Fruit fly (Drosophila melanogaster): Measurements from ENCODE around the gene onecut.

Gene onecut

dm6 chr4:570404-571302 lies 36.8 kb downstream of the onecut start (continued):
- TF ChIP-seq CG30020 (tag; optimal IDR thresholded peaks at IDR 0.05) (peak; percentile 98), gfzf (GFP tag; optimal IDR thresholded peaks at IDR 0.05) (peak; percentile 26), Usf (GFP tag; optimal IDR thresholded peaks at IDR 0.05) (peak; percentile 6), row (GFP tag; IDR thresholded peaks at IDR 0.05) (peak; percentile 80; the same call in 2 of the 3 replicates), CG5953 (GFP tag; IDR thresholded peaks at IDR 0.05) (no peak), Pdp1 (GFP tag; optimal IDR thresholded peaks at IDR 0.05) (peak in 1 of 2 experiments; percentile 95), CG12659 (GFP tag; optimal IDR thresholded peaks at IDR 0.05) (peak; percentile 13), CG8290 (GFP tag; optimal IDR thresholded peaks at IDR 0.05) (no peak), CG8290 (tag; optimal IDR thresholded peaks at IDR 0.05) (peak in 1 of 2 experiments; percentile 26), CG2116 (GFP tag; optimal IDR thresholded peaks at IDR 0.05) (peak; percentile 22), Elba2 (GFP tag; optimal IDR thresholded peaks at IDR 0.05) (peak; percentile 76), CG11093 (GFP tag; IDR thresholded peaks at IDR 0.05) (no peak), dmrt11E (tag; optimal IDR thresholded peaks at IDR 0.05) (peak; percentile 47), dati (GFP tag; IDR thresholded peaks at IDR 0.05) (no peak), Sry-δ (GFP tag; optimal IDR thresholded peaks at IDR 0.05) (peak; percentile 46), CG3995 (GFP tag; optimal IDR thresholded peaks at IDR 0.05) (peak; percentile 15), CG15479 (GFP tag; optimal IDR thresholded peaks at IDR 0.05) (no peak), CG1024 (GFP tag; IDR thresholded peaks at IDR 0.05) (peak; percentile 98), Fer1 (GFP tag; optimal IDR thresholded peaks at IDR 0.05) (no peak), eve (GFP tag; optimal IDR thresholded peaks at IDR 0.05) (no peak)

- no peak for TF ChIP-seq Ada2b (GFP tag; IDR thresholded peaks at IDR 0.05)
- TF ChIP-seq sens (GFP tag): peak; percentile 9
- TF ChIP-seq CG4730 (GFP tag; IDR thresholded peaks at IDR 0.05): no peak
Observed at dm6 chr4:567285-567684, 40.2 kb downstream of the onecut start.

dm6 chr4:558456-558855 lies 49.0 kb downstream of the onecut start:
- TF ChIP-seq CG18262 (tag; optimal IDR thresholded peaks at IDR 0.05): peak; percentile 6
- peak; percentile 69 for TF ChIP-seq sens (GFP tag)
- 0 out of 3 replicates have a peak, but pooled peaks have one; percentile 74 for TF ChIP-seq CG2199 (GFP tag; IDR thresholded peaks at IDR 0.05)
- peak; percentile 44 for TF ChIP-seq CG13296 (GFP tag; optimal IDR thresholded peaks at IDR 0.05)
- TF ChIP-seq CG6765 (GFP tag; optimal IDR thresholded peaks at IDR 0.05): peak; percentile 7
- TF ChIP-seq Fer1 (GFP tag; optimal IDR thresholded peaks at IDR 0.05): peak; percentile 57
- peak in 1 of 2 experiments; percentile 63 for TF ChIP-seq Pdp1 (GFP tag; optimal IDR thresholded peaks at IDR 0.05)
- no peak for TF ChIP-seq CG1792 (GFP tag; optimal IDR thresholded peaks at IDR 0.05)
- TF ChIP-seq Neu2 (GFP tag; optimal IDR thresholded peaks at IDR 0.05; ENCODE audit: borderline replicate concordance): no peak
- peak; percentile 43 for TF ChIP-seq cg (GFP tag; optimal IDR thresholded peaks at IDR 0.05)
- TF ChIP-seq CG17568 (GFP tag; optimal IDR thresholded peaks at IDR 0.05): peak; percentile 69
- TF ChIP-seq CG12769 (tag; optimal IDR thresholded peaks at IDR 0.05): peak; percentile 72
- no peak for TF ChIP-seq ham (GFP tag; IDR thresholded peaks at IDR 0.05)
- TF ChIP-seq CG8388 (GFP tag; optimal IDR thresholded peaks at IDR 0.05): no peak
- no peak for TF ChIP-seq Blimp-1 (GFP tag; optimal IDR thresholded peaks at IDR 0.05)
- no peak for TF ChIP-seq CG10321 (GFP tag; IDR thresholded peaks at IDR 0.05)
- TF ChIP-seq nau (GFP tag; optimal IDR thresholded peaks at IDR 0.05): peak; percentile 48
- TF ChIP-seq ftz-f1 (GFP tag; optimal IDR thresholded peaks at IDR 0.05): peak; percentile 62
- peak; percentile 18 for TF ChIP-seq CG17385 (GFP tag; optimal IDR thresholded peaks at IDR 0.05)
- TF ChIP-seq CG34376 (GFP tag; optimal IDR thresholded peaks at IDR 0.05): peak; percentile 24
- TF ChIP-seq CG1603 (tag; optimal IDR thresholded peaks at IDR 0.05): peak; percentile 29
- peak; percentile 2 for TF ChIP-seq gem (tag; optimal IDR thresholded peaks at IDR 0.05)
- peak; percentile 37 for TF ChIP-seq BtbVII (GFP tag; optimal IDR thresholded peaks at IDR 0.05)
- TF ChIP-seq Asciz (GFP tag; optimal IDR thresholded peaks at IDR 0.05): peak; percentile 1
- peak; percentile 35 for TF ChIP-seq HmgZ (tag; optimal IDR thresholded peaks at IDR 0.05)
- no peak for TF ChIP-seq Sox102F (GFP tag; optimal IDR thresholded peaks at IDR 0.05)
- no peak for TF ChIP-seq CG9876 (GFP tag; optimal IDR thresholded peaks at IDR 0.05)

Measured in whole organism, embryonic.